Worm (Caenorhabditis elegans): ENCODE data around the gene ttr-46.
A peak's percentile ranks its signal among the peaks of the same experiment; 100 is the strongest.

ttr-46 gene

DNA sequence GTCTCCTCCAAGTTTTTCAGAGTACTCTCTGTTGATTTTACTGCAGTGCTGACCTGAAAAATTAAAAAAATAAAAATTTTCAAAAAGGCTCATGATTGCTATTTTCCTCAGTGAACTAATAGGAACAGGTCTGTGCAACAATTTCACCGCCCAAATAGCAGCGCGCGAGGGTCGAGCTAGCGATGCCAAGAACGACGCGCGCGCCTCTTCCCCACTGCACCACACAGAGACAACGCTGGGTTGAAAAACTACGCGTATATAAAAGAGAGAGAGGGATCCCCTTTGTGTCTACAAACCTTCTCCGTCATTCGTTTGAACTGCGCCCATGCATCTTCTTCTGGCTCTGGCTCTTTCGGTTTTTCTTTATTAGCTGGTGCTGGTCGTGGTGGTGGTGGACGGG is 19.1 kb downstream of the ttr-46 start (continued):
- peak; percentile 85 for TF ChIP-seq pag-3 (tag; optimal IDR thresholded peaks at IDR 0.05; ENCODE audit: borderline replicate concordance)
- peak; percentile 87 for TF ChIP-seq nhr-232 (tag; optimal IDR thresholded peaks at IDR 0.05)
- TF ChIP-seq dmd-4 (tag; optimal IDR thresholded peaks at IDR 0.05; ENCODE audit: borderline replicate concordance): peak; percentile 95
- TF ChIP-seq ceh-9 (tag; optimal IDR thresholded peaks at IDR 0.05): peak; percentile 90
- TF ChIP-seq ceh-48 (tag; optimal IDR thresholded peaks at IDR 0.05): peak; percentile 78
- peak; percentile 89 for TF ChIP-seq tbx-2 (tag; optimal IDR thresholded peaks at IDR 0.05)
- TF ChIP-seq ceh-6 (GFP tag; optimal IDR thresholded peaks at IDR 0.05): peak; percentile 94
- TF ChIP-seq ztf-16 (tag; optimal IDR thresholded peaks at IDR 0.05): peak; percentile 95
- TF ChIP-seq ceh-14 (tag; optimal IDR thresholded peaks at IDR 0.05): peak; percentile 95
- TF ChIP-seq ceh-24 (tag; optimal IDR thresholded peaks at IDR 0.05): peak; percentile 68
- TF ChIP-seq K09A11.1 (tag; optimal IDR thresholded peaks at IDR 0.05; ENCODE audit: insufficient read depth): peak; percentile 61
- TF ChIP-seq sox-2 (GFP tag; IDR thresholded peaks at IDR 0.05): peak; percentile 89
- peak; percentile 87 for TF ChIP-seq ceh-45 (GFP tag; IDR thresholded peaks at IDR 0.05)
- peak; percentile 74 for TF ChIP-seq zip-5 (tag; optimal IDR thresholded peaks at IDR 0.05)
- peak; percentile 63 for TF ChIP-seq ahr-1 (tag; optimal IDR thresholded peaks at IDR 0.05)
- peak; percentile 97 for TF ChIP-seq gmeb-2 (tag; optimal IDR thresholded peaks at IDR 0.05)
- peak; percentile 87 for TF ChIP-seq Y22D7AL.16 (tag; optimal IDR thresholded peaks at IDR 0.05)
- peak; percentile 95 for TF ChIP-seq hlh-6 (tag; optimal IDR thresholded peaks at IDR 0.05)
- TF ChIP-seq tbx-7 (tag; optimal IDR thresholded peaks at IDR 0.05): peak; percentile 54
- TF ChIP-seq odd-2 (tag; optimal IDR thresholded peaks at IDR 0.05): peak; percentile 43
- TF ChIP-seq C38D4.7 (GFP tag; optimal IDR thresholded peaks at IDR 0.05): peak; percentile 91
- peak; percentile 89 for TF ChIP-seq K02D7.2 (tag; optimal IDR thresholded peaks at IDR 0.05)
- peak; percentile 78 for TF ChIP-seq nfya-1 (tag; optimal IDR thresholded peaks at IDR 0.05)
- TF ChIP-seq hlh-30 (tag; optimal IDR thresholded peaks at IDR 0.05; ENCODE audit: insufficient read depth): peak; percentile 42
- TF ChIP-seq ttx-3 (tag; optimal IDR thresholded peaks at IDR 0.05): peak; percentile 96

DNA sequence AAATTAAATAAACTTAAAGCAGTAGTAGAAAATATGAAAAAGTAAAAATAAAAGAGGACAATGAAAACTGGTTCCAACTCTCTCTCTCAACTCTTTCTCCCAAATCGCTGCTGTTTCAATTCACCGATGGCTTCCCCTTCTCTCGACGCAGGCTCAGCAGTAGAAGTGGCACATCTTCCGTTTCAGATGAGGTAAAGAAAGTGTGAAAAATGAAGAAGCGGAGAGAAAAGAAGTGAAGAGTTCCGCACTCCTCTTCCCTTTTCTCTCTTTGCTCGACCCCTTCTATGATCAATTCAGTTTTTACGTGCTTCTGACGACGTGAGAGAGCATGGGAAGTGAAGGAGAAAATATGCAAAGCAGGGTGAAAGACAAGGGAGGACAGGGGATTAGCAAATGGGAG is 23.2 kb downstream of the ttr-46 start:
- TF ChIP-seq unc-42 (tag; optimal IDR thresholded peaks at IDR 0.05) (peak; percentile 62), nfya-1 (tag; optimal IDR thresholded peaks at IDR 0.05) (peak; percentile 28), unc-86 (tag; optimal IDR thresholded peaks at IDR 0.05) (no peak), ceh-31 (tag; optimal IDR thresholded peaks at IDR 0.05) (peak; percentile 30)

DNA sequence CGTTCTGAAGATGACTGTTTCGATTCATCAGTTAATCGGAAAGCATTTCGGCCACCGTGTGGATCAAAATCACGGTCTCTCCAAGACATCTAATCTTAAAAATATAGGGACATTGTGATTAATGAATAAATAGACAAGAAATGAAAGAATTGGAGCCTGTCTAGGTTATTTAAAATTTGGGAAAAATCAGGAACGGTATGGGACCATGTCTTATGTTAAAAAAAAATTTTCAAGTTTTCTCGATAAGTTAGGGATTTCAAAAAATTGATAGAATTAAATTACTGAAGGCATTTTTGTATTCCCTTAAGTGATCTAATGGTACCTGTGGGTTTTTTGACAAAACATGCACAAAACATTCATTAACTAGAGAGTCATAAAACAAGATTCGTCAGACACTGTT is 25.1 kb downstream of the ttr-46 start, which contains the start of gene unc-41:
TSS of gene unc-41 (minus strand) at position 101 of the 400 bp plus-strand sequence.
- TF ChIP-seq tbx-7 (tag; optimal IDR thresholded peaks at IDR 0.05): no peak
- TF ChIP-seq F13H6.1 (tag; optimal IDR thresholded peaks at IDR 0.05): no peak
- TF ChIP-seq lin-11 (tag; optimal IDR thresholded peaks at IDR 0.05): no peak
- TF ChIP-seq Y22D7AL.16 (tag; optimal IDR thresholded peaks at IDR 0.05): no peak
- no peak for TF ChIP-seq madf-2 (tag; optimal IDR thresholded peaks at IDR 0.05)
- TF ChIP-seq C38D4.7 (GFP tag; optimal IDR thresholded peaks at IDR 0.05): no peak
- no peak for TF ChIP-seq sdc-2 (tag; optimal IDR thresholded peaks at IDR 0.05)
- no peak for TF ChIP-seq ceh-19 (GFP tag; optimal IDR thresholded peaks at IDR 0.05)
- TF ChIP-seq pha-4 (tag; optimal IDR thresholded peaks at IDR 0.05): no peak
- TF ChIP-seq pax-1 (tag; optimal IDR thresholded peaks at IDR 0.05): no peak
- TF ChIP-seq mec-3 (tag; optimal IDR thresholded peaks at IDR 0.05; ENCODE audit: borderline replicate concordance): no peak

DNA sequence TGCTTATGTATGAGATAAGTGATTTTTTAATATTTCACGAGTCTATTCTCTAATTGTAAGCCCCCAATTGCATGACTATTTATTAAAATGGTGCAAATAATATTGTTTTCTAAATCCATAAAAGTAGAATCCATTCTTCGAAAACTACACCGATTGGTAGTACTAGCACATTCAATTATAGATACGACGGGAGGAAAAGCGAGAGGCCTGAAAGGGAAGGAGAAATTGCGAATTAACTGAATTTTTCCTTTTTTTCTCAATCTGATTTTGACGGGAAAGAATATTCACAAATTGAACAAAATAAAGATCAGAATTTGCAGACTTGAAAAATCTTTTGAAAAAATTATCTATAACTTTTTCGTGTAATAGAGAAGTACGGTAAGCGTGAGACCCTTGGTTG is 26.2 kb downstream of the ttr-46 start:
- TF ChIP-seq madf-2 (tag; optimal IDR thresholded peaks at IDR 0.05): no peak
- TF ChIP-seq ceh-45 (GFP tag; IDR thresholded peaks at IDR 0.05): no peak
- TF ChIP-seq unc-42 (tag; optimal IDR thresholded peaks at IDR 0.05): peak; percentile 54
- no peak for TF ChIP-seq T23F11.4 (GFP tag; optimal IDR thresholded peaks at IDR 0.05)
- TF ChIP-seq nhr-11 (tag; optimal IDR thresholded peaks at IDR 0.05): no peak
- TF ChIP-seq ahr-1 (tag; optimal IDR thresholded peaks at IDR 0.05): no peak
